Fruit fly (Drosophila melanogaster): ENCODE measurements around the gene SkpA.

dm6 chrX:635495-636142, 20.3 kb upstream of the SkpA start, which contains the start of gene Dredd:
- no peak for TF ChIP-seq CG8478 (optimal IDR thresholded peaks at IDR 0.05)
- TF ChIP-seq pan (optimal IDR thresholded peaks at IDR 0.05): no peak
- TF ChIP-seq usp (GFP tag; optimal IDR thresholded peaks at IDR 0.05): no peak
